Fruit fly (Drosophila melanogaster): ENCODE measurements around the gene aru.

DNA sequence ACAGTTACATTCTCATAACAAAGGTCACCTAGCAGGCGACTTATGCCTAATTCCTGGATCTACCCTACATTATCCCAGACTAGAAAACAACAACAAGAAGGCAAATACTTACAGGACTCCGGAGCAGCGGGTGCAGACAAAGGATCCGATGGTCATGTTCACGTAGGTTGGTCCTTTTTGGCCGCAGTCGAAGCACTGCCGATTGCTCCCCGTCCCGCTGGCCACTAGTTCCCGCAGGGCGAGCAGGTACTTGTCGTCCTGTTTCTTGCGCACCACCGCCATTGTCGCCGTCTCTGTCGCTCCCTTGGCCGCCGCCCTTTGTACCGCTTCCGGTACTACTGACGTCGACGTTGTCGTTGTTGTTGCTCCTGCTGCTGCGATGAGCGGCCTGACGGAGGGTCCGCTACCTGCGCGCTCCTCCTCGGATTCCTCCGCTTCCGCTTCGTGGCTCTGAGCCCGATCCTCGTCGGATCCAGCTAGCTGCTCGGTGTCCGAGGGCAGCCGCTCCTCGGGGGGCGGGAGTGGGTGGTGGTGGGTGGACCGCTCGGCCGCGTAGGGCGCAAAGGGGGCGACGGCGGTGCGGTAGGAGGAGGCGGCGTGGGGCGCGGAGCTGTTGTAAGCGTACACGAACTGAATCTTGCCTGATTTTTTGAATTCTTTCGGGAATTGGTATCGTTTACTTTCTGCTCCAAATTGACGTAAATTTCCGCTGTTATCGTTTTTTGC, 18.2 kb downstream of the aru start:
- no peak for TF ChIP-seq psq (optimal IDR thresholded peaks at IDR 0.05)
- no peak for TF ChIP-seq pan (optimal IDR thresholded peaks at IDR 0.05)
- TF ChIP-seq CG8478 (optimal IDR thresholded peaks at IDR 0.05): no peak
- TF ChIP-seq usp (GFP tag; optimal IDR thresholded peaks at IDR 0.05): no peak
- no peak for TF ChIP-seq Dll (optimal IDR thresholded peaks at IDR 0.05)
